Fruit fly (Drosophila melanogaster) whole organism, embryonic: Measurements from ENCODE around the gene CG6409.

Experiments
- Awh ChIP-seq: fragments of 200-800 bp; sonication (Bioruptor generic); IDR thresholded peaks from 2 replicates; pipeline ENCODE4, ENCODE4 v1.3.6; 2022; ENCODE audit warnings: missing biosample characterization, missing genetic modification characterization
- Bdp1 ChIP-seq: fragments of 200-800 bp; sonication (Bioruptor generic); optimal IDR thresholded peaks from 3 replicates; lab custom pipeline; 2016; ENCODE audit warnings: missing biosample characterization, missing genetic modification characterization
- C15 ChIP-seq: fragments of 200-800 bp; sonication (Bioruptor generic); IDR thresholded peaks from 3 replicates; pipeline ENCODE4 v1.3.6; 2022; ENCODE audit warnings: missing biosample characterization, missing genetic modification characterization
- CG10209 ChIP-seq: fragments of 200-800 bp; sonication (Bioruptor generic); optimal IDR thresholded peaks from 3 replicates; lab custom pipeline; 2017; ENCODE audit warnings: missing biosample characterization, mild to moderate bottlenecking, missing genetic modification characterization, missing genetic modification reagents
- CG11093 ChIP-seq: fragments of 200-800 bp; sonication (Bioruptor generic); IDR thresholded peaks from 3 replicates; pipeline ENCODE4 v1.3.6; 2022; ENCODE audit warnings: missing biosample characterization, missing genetic modification characterization
- CG12104 ChIP-seq: fragments of 200-800 bp; sonication (Bioruptor generic); optimal IDR thresholded peaks from 3 replicates; lab custom pipeline; 2016; ENCODE audit warnings: missing biosample characterization, missing genetic modification characterization
- CG12744 ChIP-seq: fragments of 200-800 bp; sonication (Bioruptor generic); optimal IDR thresholded peaks from 2 replicates; lab custom pipeline; 2016; ENCODE audit warnings: missing biosample characterization, missing genetic modification characterization
- CG13296 ChIP-seq: fragments of 200-800 bp; sonication (Bioruptor generic); optimal IDR thresholded peaks from 3 replicates; lab custom pipeline; 2018; ENCODE audit warnings: missing biosample characterization, mild to moderate bottlenecking, missing genetic modification characterization
- CG1602 ChIP-seq: fragments of 200-800 bp; sonication (Bioruptor generic); optimal IDR thresholded peaks from 3 replicates; lab custom pipeline; 2016; ENCODE audit warnings: missing biosample characterization, missing genetic modification characterization
- CG18011 ChIP-seq: fragments of 200-800 bp; sonication (Bioruptor generic); optimal IDR thresholded peaks from 2 replicates; lab custom pipeline; 2017; ENCODE audit warnings: missing biosample characterization, missing genetic modification characterization, mild to moderate bottlenecking, moderate library complexity, missing genotype
- CG18619 ChIP-seq: fragments of 200-800 bp; sonication (Bioruptor generic); optimal IDR thresholded peaks from 3 replicates; lab custom pipeline; 2017; ENCODE audit warnings: missing biosample characterization, mild to moderate bottlenecking, missing genetic modification characterization
- CG3163 ChIP-seq: fragments of 200-800 bp; sonication (Bioruptor generic); optimal IDR thresholded peaks from 3 replicates; lab custom pipeline; 2016; ENCODE audit warnings: missing biosample characterization, missing genetic modification characterization
- CG4360 ChIP-seq: fragments of 200-800 bp; sonication (Bioruptor generic); IDR thresholded peaks from 2 replicates; pipeline ENCODE4 v1.3.6; 2022; ENCODE audit warnings: missing biosample characterization, missing genetic modification characterization
- CG5180 ChIP-seq: fragments of 200-800 bp; sonication (Bioruptor generic); optimal IDR thresholded peaks from 3 replicates; lab custom pipeline; 2017; ENCODE audit warnings: missing biosample characterization, missing genetic modification characterization, mild to moderate bottlenecking, moderate library complexity, missing genetic modification reagents
- CG6175 ChIP-seq: fragments of 200-800 bp; sonication (Bioruptor generic); IDR thresholded peaks from 3 replicates; pipeline ENCODE4 v1.3.6; 2022; ENCODE audit warnings: missing biosample characterization, missing genetic modification characterization
- CG7372 ChIP-seq: fragments of 200-800 bp; sonication (Bioruptor generic); IDR thresholded peaks from 2 replicates; pipeline ENCODE4 v1.3.6; 2022; ENCODE audit warnings: missing biosample characterization, missing genetic modification characterization
- CG7556 ChIP-seq: fragments of 200-800 bp; sonication (Bioruptor generic); optimal IDR thresholded peaks from 2 replicates; lab custom pipeline; 2017; ENCODE audit warnings: missing biosample characterization, mild to moderate bottlenecking, missing genetic modification characterization
- CG7987 ChIP-seq: fragments of 200-800 bp; sonication (Bioruptor generic); optimal IDR thresholded peaks from 2 replicates; lab custom pipeline; 2018; ENCODE audit warnings: missing biosample characterization, mild to moderate bottlenecking, missing genetic modification characterization, moderate library complexity
- CG8089 ChIP-seq: fragments of 200-800 bp; sonication (Bioruptor generic); optimal IDR thresholded peaks from 3 replicates; lab custom pipeline; 2016; ENCODE audit warnings: missing biosample characterization, missing genetic modification characterization
- CG8924 ChIP-seq: fragments of 200-800 bp; optimal IDR thresholded peaks from 3 replicates; lab custom pipeline; 2019; ENCODE audit warnings: missing biosample characterization, mild to moderate bottlenecking, missing genetic modification characterization, moderate library complexity
- CG9797 ChIP-seq: fragments of 200-800 bp; sonication (Bioruptor generic); optimal IDR thresholded peaks from 3 replicates; lab custom pipeline; 2018; ENCODE audit warnings: missing biosample characterization, mild to moderate bottlenecking, missing genetic modification characterization
- Dbx ChIP-seq: fragments of 200-800 bp; sonication (Bioruptor generic); IDR thresholded peaks from 3 replicates; pipeline ENCODE4 v1.3.6; 2022; ENCODE audit warnings: missing biosample characterization, missing genetic modification characterization
- Dref ChIP-seq: fragments of 200-800 bp; sonication (Bioruptor generic); IDR thresholded peaks from 2 replicates; pipeline ENCODE4 v1.3.6; 2022; ENCODE audit warnings: missing biosample characterization, missing genetic modification characterization
- Lhr ChIP-seq: fragments of 200-800 bp; sonication (Bioruptor generic); optimal IDR thresholded peaks from 3 replicates; lab custom pipeline; 2017; ENCODE audit warnings: mild to moderate bottlenecking, missing biosample characterization, missing genetic modification reagents, missing genetic modification characterization
- Meics ChIP-seq: fragments of 200-800 bp; sonication (Bioruptor generic); optimal IDR thresholded peaks from 2 replicates; lab custom pipeline; 2017; ENCODE audit warnings: missing biosample characterization, mild to moderate bottlenecking, missing genetic modification characterization
- Nf-YA ChIP-seq: fragments of 200-800 bp; sonication (Bioruptor generic); IDR thresholded peaks from 2 replicates; pipeline ENCODE4 v1.3.6; 2022; ENCODE audit warnings: missing biosample characterization, missing genetic modification characterization
- PHDP ChIP-seq: fragments of 200-800 bp; sonication (Bioruptor generic); optimal IDR thresholded peaks from 3 replicates; lab custom pipeline; 2018; ENCODE audit warnings: missing biosample characterization, mild to moderate bottlenecking, missing genetic modification characterization, moderate library complexity
- Spps ChIP-seq: fragments of 200-800 bp; sonication (Bioruptor generic); optimal IDR thresholded peaks from 2 replicates; lab custom pipeline; 2018; ENCODE audit warnings: missing biosample characterization, mild to moderate bottlenecking, missing genetic modification characterization
- Sry-β ChIP-seq: fragments of 200-800 bp; sonication (Bioruptor generic); optimal IDR thresholded peaks from 2 replicates; lab custom pipeline; 2018; ENCODE audit warnings: missing biosample characterization, mild to moderate bottlenecking, missing genetic modification characterization, moderate library complexity
- al ChIP-seq: fragments of 200-800 bp; sonication (Bioruptor generic); IDR thresholded peaks from 2 replicates; pipeline ENCODE4 v1.3.6; 2022; ENCODE audit warnings: missing biosample characterization, missing genetic modification characterization
- ap ChIP-seq: fragments of 200-800 bp; sonication (Bioruptor generic); IDR thresholded peaks from 2 replicates; pipeline ENCODE4 v1.3.6; 2022; ENCODE audit warnings: missing biosample characterization, missing genetic modification characterization
- ase ChIP-seq: fragments of 200-800 bp; sonication (Bioruptor generic); IDR thresholded peaks from 3 replicates; pipeline ENCODE4 v1.3.6; 2022; ENCODE audit warnings: missing biosample characterization, missing genetic modification characterization
- ash1 ChIP-seq: fragments of 200-800 bp; sonication (Bioruptor generic); optimal IDR thresholded peaks from 2 replicates; lab custom pipeline; 2018; ENCODE audit warnings: missing biosample characterization, mild to moderate bottlenecking, missing genetic modification characterization
- ato ChIP-seq: fragments of 200-800 bp; sonication (Bioruptor generic); IDR thresholded peaks from 2 replicates; pipeline ENCODE4 v1.3.6; 2022; ENCODE audit warnings: missing biosample characterization, missing genetic modification characterization; ENCODE audit not compliant: partially characterized antibody
- br ChIP-seq: fragments of >200 bp; optimal IDR thresholded peaks from 2 replicates; lab custom pipeline; 2017
- chif ChIP-seq, 2 experiments: fragments of 200-800 bp; sonication (Bioruptor generic); optimal IDR thresholded peaks; 3 replicates each; lab custom pipeline; 2016; ENCODE audit warnings: missing biosample characterization in 2 of 2, missing genetic modification characterization in 2 of 2
- fd64A ChIP-seq: fragments of 200-800 bp; sonication (Bioruptor generic); optimal IDR thresholded peaks from 3 replicates; lab custom pipeline; 2018; ENCODE audit warnings: missing biosample characterization, mild to moderate bottlenecking, missing genetic modification characterization
- grau ChIP-seq: fragments of 200-800 bp; optimal IDR thresholded peaks from 3 replicates; lab custom pipeline; 2019; ENCODE audit warnings: missing biosample characterization, mild to moderate bottlenecking, missing genetic modification characterization, moderate library complexity
- grn ChIP-seq: fragments of 200-800 bp; sonication (Bioruptor generic); optimal IDR thresholded peaks from 3 replicates; lab custom pipeline; 2017; ENCODE audit warnings: missing biosample characterization, missing genetic modification characterization
- gro ChIP-seq: fragments of 200-800 bp; sonication (Bioruptor generic); optimal IDR thresholded peaks from 2 replicates; lab custom pipeline; 2016; ENCODE audit warnings: missing biosample characterization, missing genetic modification characterization
- gt ChIP-seq: fragments of 200-800 bp; sonication (Bioruptor generic); IDR thresholded peaks from 2 replicates; pipeline ENCODE4 v1.3.6; 2022; ENCODE audit warnings: missing biosample characterization, missing genetic modification characterization
- lbe ChIP-seq: fragments of 200-800 bp; sonication (Bioruptor generic); optimal IDR thresholded peaks from 2 replicates; lab custom pipeline; 2016; ENCODE audit warnings: missing biosample characterization, mild to moderate bottlenecking, missing genetic modification characterization
- onecut ChIP-seq: fragments of 200-800 bp; sonication (Bioruptor generic); IDR thresholded peaks from 2 replicates; pipeline ENCODE4 v1.3.6; 2022; ENCODE audit warnings: missing biosample characterization, missing genetic modification characterization
- pros ChIP-seq: fragments of 200-800 bp; sonication (Bioruptor generic); optimal IDR thresholded peaks from 3 replicates; lab custom pipeline; 2019; ENCODE audit warnings: missing biosample characterization, mild to moderate bottlenecking, missing genetic modification characterization, moderate library complexity
- repo ChIP-seq: fragments of 200-800 bp; sonication (Bioruptor generic); optimal IDR thresholded peaks from 2 replicates; lab custom pipeline; 2016; ENCODE audit warnings: missing biosample characterization, missing genetic modification characterization
- scrt ChIP-seq: fragments of 200-800 bp; sonication (Bioruptor generic); optimal IDR thresholded peaks from 2 replicates; lab custom pipeline; 2018; ENCODE audit warnings: missing biosample characterization, mild to moderate bottlenecking, missing genetic modification characterization, moderate library complexity
- tin ChIP-seq: fragments of 200-800 bp; sonication (Bioruptor generic); optimal IDR thresholded peaks from 3 replicates; lab custom pipeline; 2016; ENCODE audit warnings: missing biosample characterization, missing genetic modification characterization
- tio ChIP-seq: fragments of 200-800 bp; sonication (Bioruptor generic); optimal IDR thresholded peaks from 2 replicates; lab custom pipeline; 2017; ENCODE audit warnings: missing biosample characterization, missing genetic modification characterization, inconsistent platforms
- toy ChIP-seq: fragments of 200-800 bp; sonication (Bioruptor generic); IDR thresholded peaks from 2 replicates; pipeline ENCODE4 v1.3.6; 2022; ENCODE audit warnings: missing biosample characterization, missing genetic modification characterization
- wek ChIP-seq: fragments of 200-800 bp; sonication (Bioruptor generic); optimal IDR thresholded peaks from 3 replicates; lab custom pipeline; 2018; ENCODE audit warnings: missing biosample characterization, mild to moderate bottlenecking, missing genetic modification characterization, moderate library complexity

The CG6409 gene

DNA sequence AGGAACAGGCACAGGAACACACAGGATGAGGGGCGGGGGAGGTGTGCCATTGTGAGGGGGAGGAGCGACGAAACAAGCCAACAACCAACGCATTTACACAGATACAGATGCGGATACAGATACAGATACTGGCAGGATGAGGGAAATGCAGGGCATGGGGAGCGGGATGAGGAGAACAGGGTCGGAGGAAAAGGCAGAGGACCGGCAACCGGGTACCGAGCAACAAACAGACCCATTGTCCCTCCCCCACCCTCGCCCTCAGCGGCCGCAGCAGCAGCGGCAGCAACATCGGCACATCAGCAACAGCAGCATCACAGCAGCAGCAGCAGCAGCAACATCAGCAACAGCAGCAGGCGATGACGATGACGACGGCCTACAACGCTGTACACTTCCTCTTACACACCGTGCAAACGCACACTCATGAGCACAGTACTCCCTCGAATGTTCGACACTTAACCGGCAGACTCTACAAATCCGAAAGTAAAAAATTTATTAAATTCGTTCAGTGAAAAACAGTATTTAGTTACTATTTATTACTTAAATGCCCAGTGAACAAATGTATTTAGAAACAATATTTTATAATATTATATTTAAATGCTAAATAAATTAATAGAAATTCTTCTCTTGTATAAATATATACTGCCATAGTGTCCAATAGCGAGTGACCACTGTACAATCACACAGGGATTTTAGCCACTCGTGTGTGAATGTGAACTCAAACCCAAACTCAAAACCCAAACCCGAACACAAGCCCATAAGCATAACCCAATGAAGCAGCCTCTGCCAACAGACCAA is 26.6 kb downstream of the CG6409 start (continued):
- TF ChIP-seq Nf-YA (GFP tag; lab: Robert Waterston, UW): peak; percentile 14; the same call in 1 of the 2 replicates
- TF ChIP-seq grn (GFP tag; lab: Kevin White, UChicago): peak; percentile 47
- TF ChIP-seq CG7987 (GFP tag; lab: Kevin White, UChicago): peak; percentile 30
- TF ChIP-seq br (lab: Kevin White, UChicago): no peak
- TF ChIP-seq C15: peak; percentile 49; the same call in 1 of the 3 replicates
- peak; percentile 95 for TF ChIP-seq CG7556 (GFP tag; lab: Kevin White, UChicago)
- TF ChIP-seq CG11093 (GFP tag; lab: Robert Waterston, UW): peak; percentile 86
- no peak for TF ChIP-seq repo (GFP tag; lab: Kevin White, UChicago)
- TF ChIP-seq wek (GFP tag; lab: Kevin White, UChicago): no peak
- peak; percentile 81 for TF ChIP-seq Dbx (GFP tag; lab: Robert Waterston, UW)
- peak; percentile 100 for TF ChIP-seq grau (tag; lab: Kevin White, UChicago)
- peak; percentile 62 for TF ChIP-seq al (GFP tag; lab: Robert Waterston, UW)
- TF ChIP-seq tin (GFP tag; lab: Kevin White, UChicago): peak; percentile 78
- TF ChIP-seq fd64A (GFP tag; lab: Kevin White, UChicago): no peak
- TF ChIP-seq ap: peak; percentile 77
- peak; percentile 89 for TF ChIP-seq CG10209
- peak; percentile 9 for TF ChIP-seq Bdp1 (GFP tag; lab: Kevin White, UChicago)
- peak; percentile 84 for TF ChIP-seq tio (GFP tag; lab: Kevin White, UChicago)
- peak in 1 of 2 experiments; percentile 20 for TF ChIP-seq chif (GFP tag; optimal IDR thresholded peaks at IDR 0.05; lab: Kevin White, UChicago)
- peak; percentile 65 for TF ChIP-seq CG12104 (GFP tag; lab: Kevin White, UChicago)
- TF ChIP-seq CG5180: peak; percentile 54
- 0 out of 2 replicates have a peak, but pooled peaks have one; percentile 11 for TF ChIP-seq Dref
- TF ChIP-seq pros (GFP tag; lab: Kevin White, UChicago): no peak
- TF ChIP-seq CG9797 (GFP tag; lab: Kevin White, UChicago): no peak
- TF ChIP-seq CG4360 (GFP tag; lab: Robert Waterston, UW): peak; percentile 48
- no peak for TF ChIP-seq CG6175
- TF ChIP-seq Spps (tag; lab: Kevin White, UChicago): peak; percentile 83
- peak; percentile 24 for TF ChIP-seq Lhr (GFP tag; lab: Kevin White, UChicago)
- TF ChIP-seq gt: no peak
- peak; percentile 86 for TF ChIP-seq PHDP (tag; lab: Kevin White, UChicago)
- peak; percentile 79 for TF ChIP-seq scrt (GFP tag; lab: Kevin White, UChicago)
- no peak for TF ChIP-seq CG8089 (GFP tag; lab: Kevin White, UChicago)
- TF ChIP-seq toy (GFP tag; lab: Robert Waterston, UW): no peak
- peak; percentile 76 for TF ChIP-seq onecut (GFP tag; lab: Robert Waterston, UW)
- peak; percentile 85 for TF ChIP-seq CG1602 (GFP tag; lab: Kevin White, UChicago)
- TF ChIP-seq gro (GFP tag; lab: Kevin White, UChicago): no peak
- no peak for TF ChIP-seq ash1 (GFP tag; lab: Kevin White, UChicago)
- peak; percentile 79 for TF ChIP-seq Awh (GFP tag; lab: Robert Waterston, UW)
- TF ChIP-seq CG12744: no peak
- peak; percentile 88 for TF ChIP-seq Meics (GFP tag; lab: Kevin White, UChicago)
- TF ChIP-seq Sry-β: peak; percentile 6
- peak; percentile 87 for TF ChIP-seq CG13296 (GFP tag; lab: Kevin White, UChicago)
- peak; percentile 28 for TF ChIP-seq CG18011 (GFP tag; lab: Kevin White, UChicago)
- TF ChIP-seq CG8924 (tag; lab: Kevin White, UChicago): peak; percentile 94
- TF ChIP-seq ase (GFP tag; lab: Robert Waterston, UW): peak; percentile 73
- TF ChIP-seq CG7372 (GFP tag; lab: Robert Waterston, UW): peak; percentile 74
- TF ChIP-seq ato (GFP tag; lab: Robert Waterston, UW): 0 out of 2 replicates have a peak, but pooled peaks have one; percentile 21
- peak; percentile 77 for TF ChIP-seq lbe (GFP tag; lab: Kevin White, UChicago)
- TF ChIP-seq CG18619: peak; percentile 78
- TF ChIP-seq CG3163 (GFP tag; lab: Kevin White, UChicago): no peak
